Fruit fly (Drosophila melanogaster): Measurements from ENCODE around the gene RpL40.

RpL40 gene

dm6 chr2L:4222921-4223279, 4.6 kb upstream of the RpL40 start (continued):
- TF ChIP-seq sens (GFP tag) (peak; percentile 68), Nf-YC (tag; optimal IDR thresholded peaks at IDR 0.05) (peak; percentile 15), ab (GFP tag; optimal IDR thresholded peaks at IDR 0.05) (no peak), br (optimal IDR thresholded peaks at IDR 0.05) (no peak), Ada2b (GFP tag; IDR thresholded peaks at IDR 0.05) (no peak), CG1792 (GFP tag; optimal IDR thresholded peaks at IDR 0.05) (no peak), CG4820 (GFP tag; optimal IDR thresholded peaks at IDR 0.05) (peak; percentile 57), trem (tag; optimal IDR thresholded peaks at IDR 0.05) (peak; percentile 68), CG16863 (GFP tag; optimal IDR thresholded peaks at IDR 0.05) (no peak), CG10274 (GFP tag; optimal IDR thresholded peaks at IDR 0.05) (no peak), Kr (GFP tag; optimal IDR thresholded peaks at IDR 0.05) (peak; percentile 44), C15 (GFP tag; IDR thresholded peaks at IDR 0.05) (no peak), Dek (tag; optimal IDR thresholded peaks at IDR 0.05) (peak; percentile 15), Dfd (GFP tag; optimal IDR thresholded peaks at IDR 0.05) (no peak), CG9797 (GFP tag; optimal IDR thresholded peaks at IDR 0.05) (no peak), CG1529 (GFP tag; optimal IDR thresholded peaks at IDR 0.05) (peak; percentile 49), gcm (GFP tag; optimal IDR thresholded peaks at IDR 0.05) (peak; percentile 71), zf30C (GFP tag; optimal IDR thresholded peaks at IDR 0.05) (peak; percentile 93), Meics (GFP tag; optimal IDR thresholded peaks at IDR 0.05) (peak; percentile 53), HmgD (GFP tag; optimal IDR thresholded peaks at IDR 0.05) (no peak), Dll (GFP tag; IDR thresholded peaks at IDR 0.05; ENCODE audit: partially characterized antibody) (no peak), CG7556 (GFP tag; optimal IDR thresholded peaks at IDR 0.05) (peak; percentile 68), CG10565 (GFP tag; optimal IDR thresholded peaks at IDR 0.05) (no peak), lmd (GFP tag; IDR thresholded peaks at IDR 0.05) (peak; percentile 57), Lhr (GFP tag; optimal IDR thresholded peaks at IDR 0.05) (no peak), dmrt11E (tag; optimal IDR thresholded peaks at IDR 0.05) (peak; percentile 92), mirr (GFP tag; optimal IDR thresholded peaks at IDR 0.05) (no peak), BtbVII (GFP tag; optimal IDR thresholded peaks at IDR 0.05) (peak; percentile 55), ems (GFP tag; optimal IDR thresholded peaks at IDR 0.05) (peak; percentile 8), Xrp1 (GFP tag; IDR thresholded peaks at IDR 0.05) (peak; percentile 87), CG12071 (GFP tag; optimal IDR thresholded peaks at IDR 0.05) (no peak), CG11723 (GFP tag; optimal IDR thresholded peaks at IDR 0.05) (peak; percentile 27), CG1233 (GFP tag; optimal IDR thresholded peaks at IDR 0.05) (peak; percentile 62), jing (GFP tag; optimal IDR thresholded peaks at IDR 0.05) (peak; percentile 14), D (optimal IDR thresholded peaks at IDR 0.05) (no peak), D (GFP tag; optimal IDR thresholded peaks at IDR 0.05) (peak; percentile 67), CG9876 (GFP tag; optimal IDR thresholded peaks at IDR 0.05) (no peak), unc-4 (GFP tag; IDR thresholded peaks at IDR 0.05; ENCODE audit: partially characterized antibody) (no peak), NC2α (GFP tag; optimal IDR thresholded peaks at IDR 0.05) (no peak), bab2 (GFP tag; optimal IDR thresholded peaks at IDR 0.05) (no peak), Hr3 (GFP tag; optimal IDR thresholded peaks at IDR 0.05) (peak; percentile 57), prd (optimal IDR thresholded peaks at IDR 0.05) (no peak), prd (GFP tag; IDR thresholded peaks at IDR 0.05) (peak; percentile 76), CG8765 (GFP tag; IDR thresholded peaks at IDR 0.05) (peak; percentile 57; the same call in 1 of the 2 replicates), pan (optimal IDR thresholded peaks at IDR 0.05) (no peak), pan (GFP tag; optimal IDR thresholded peaks at IDR 0.05 in 1 of 2, IDR thresholded peaks at IDR 0.05 in 1 of 2) (peak in 1 of 2 experiments; percentile 43), CG17912 (GFP tag; optimal IDR thresholded peaks at IDR 0.05) (no peak), tin (GFP tag; optimal IDR thresholded peaks at IDR 0.05) (peak; percentile 54), Sox102F (GFP tag; optimal IDR thresholded peaks at IDR 0.05) (peak; percentile 35), CG12219 (GFP tag; optimal IDR thresholded peaks at IDR 0.05) (peak; percentile 4), repo (GFP tag; optimal IDR thresholded peaks at IDR 0.05) (no peak), psq (GFP tag; optimal IDR thresholded peaks at IDR 0.05) (no peak), CG4404 (GFP tag; IDR thresholded peaks at IDR 0.05) (peak; percentile 82)

All from whole organism, embryonic.